Fruit fly (Drosophila melanogaster) S2 (cell line): ENCODE data around the gene CG14079.

Source experiments
- CG8478 ChIP-seq: fragments of >200 bp; optimal IDR thresholded peaks from 2 replicates; lab custom pipeline; 2018
- CTCF ChIP-seq, 2 experiments: fragments of >200 bp; optimal IDR thresholded peaks; 2 replicates each; lab custom pipeline; 2018

DNA sequence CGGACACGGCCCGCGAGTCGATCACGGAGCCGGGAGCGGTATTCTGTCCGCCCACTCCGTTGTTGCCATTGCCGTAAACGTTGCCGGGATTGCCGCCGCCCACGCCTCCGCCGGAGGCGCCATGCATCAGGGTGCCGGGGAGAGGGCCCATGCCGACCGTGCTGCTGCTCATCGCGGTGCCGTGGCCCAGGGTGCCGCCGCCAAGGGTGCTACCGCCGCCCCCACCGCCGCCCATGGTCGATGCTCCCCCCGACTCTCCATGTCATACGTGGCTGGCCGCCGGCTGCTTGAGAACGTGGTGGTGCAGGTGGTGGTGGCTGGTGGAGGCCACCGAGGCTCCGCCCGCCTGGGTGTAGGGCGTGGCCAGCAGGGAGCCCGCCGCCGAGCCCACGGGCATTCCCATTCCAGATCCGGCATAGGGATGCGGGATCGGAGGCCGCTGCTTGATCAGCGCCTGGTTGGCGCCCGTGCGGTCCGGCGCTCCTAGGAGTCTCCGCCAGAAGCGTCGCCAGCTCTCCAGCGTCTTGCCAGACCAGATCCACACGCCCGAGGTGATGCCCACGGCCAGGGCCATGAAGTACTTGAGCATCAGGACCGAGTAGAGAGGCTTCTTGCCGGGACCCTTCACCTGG, 46.3 kb downstream of the CG14079 start:
- TF ChIP-seq CG8478 (lab: Kevin White, UChicago) (no peak), CTCF (optimal IDR thresholded peaks at IDR 0.05; lab: Kevin White, UChicago) (no peak)
